5 fruit fly cellular contexts compared by ENCODE assay signal in genomic region chr3R:6816272-6816980, dm6.
TF ChIP-seq lines count a peak whose summit lies in the region.

No protein-coding gene starts in this region.

- no peak for TF ChIP-seq CTCF in whole organism, embryonic (GFP tag; optimal IDR thresholded peaks at IDR 0.05; lab: Kevin White, UChicago)

TF ChIP-seq in whole organism, 6 proteins besides CTCF, POLR2A, EP300 and RAD21:
- no peak for TF ChIP-seq pan (optimal IDR thresholded peaks at IDR 0.05; lab: Kevin White, UChicago)
- peak; percentile 52 for TF ChIP-seq Dll (optimal IDR thresholded peaks at IDR 0.05; lab: Kevin White, UChicago)
- TF ChIP-seq CG8478 (optimal IDR thresholded peaks at IDR 0.05; lab: Kevin White, UChicago): no peak
- no peak for TF ChIP-seq usp (GFP tag; optimal IDR thresholded peaks at IDR 0.05; lab: Kevin White, UChicago)

TF ChIP-seq in whole organism, embryonic, 481 proteins besides CTCF, POLR2A, EP300 and RAD21 (continues in another document):
- TF ChIP-seq CG1529 (GFP tag; optimal IDR thresholded peaks at IDR 0.05; lab: Kevin White, UChicago) (no peak), Trl (optimal IDR thresholded peaks at IDR 0.05; lab: Kevin White, UChicago) (peak; percentile 36 to 74), Trl (GFP tag; optimal IDR thresholded peaks at IDR 0.05; lab: Kevin White, UChicago) (peak; percentile 25), CG3065 (GFP tag; optimal IDR thresholded peaks at IDR 0.05; lab: Kevin White, UChicago) (no peak), Nf-YA (GFP tag; IDR thresholded peaks at IDR 0.05; lab: Robert Waterston, UW) (no peak), Scr (GFP tag; IDR thresholded peaks at IDR 0.05; lab: Robert Waterston, UW; ENCODE audit: partially characterized antibody) (peak; percentile 59), Fer1 (GFP tag; optimal IDR thresholded peaks at IDR 0.05; lab: Kevin White, UChicago) (no peak), lov (optimal IDR thresholded peaks at IDR 0.05; lab: Kevin White, UChicago) (no peak), lov (GFP tag; IDR thresholded peaks at IDR 0.05; lab: Robert Waterston, UW) (0 out of 3 replicates have a peak, but pooled peaks have one; percentile 41), schlank (tag; optimal IDR thresholded peaks at IDR 0.05; lab: Kevin White, UChicago) (no peak), D19A (tag; optimal IDR thresholded peaks at IDR 0.05; lab: Kevin White, UChicago) (peak; percentile 28), Oaz (GFP tag; IDR thresholded peaks at IDR 0.05; lab: Robert Waterston, UW) (no peak), Myb (GFP tag; optimal IDR thresholded peaks at IDR 0.05; lab: Kevin White, UChicago) (no peak), emc (GFP tag; optimal IDR thresholded peaks at IDR 0.05; lab: Kevin White, UChicago) (no peak), gem (tag; optimal IDR thresholded peaks at IDR 0.05; lab: Kevin White, UChicago) (peak; percentile 58), Gsc (GFP tag; IDR thresholded peaks at IDR 0.05; lab: Robert Waterston, UW) (no peak), nau (GFP tag; optimal IDR thresholded peaks at IDR 0.05; lab: Kevin White, UChicago) (no peak), B-H1 (GFP tag; IDR thresholded peaks at IDR 0.05; lab: Robert Waterston, UW) (no peak), ash1 (GFP tag; optimal IDR thresholded peaks at IDR 0.05; lab: Kevin White, UChicago) (no peak), vvl (GFP tag; IDR thresholded peaks at IDR 0.05; lab: Robert Waterston, UW) (0 out of 2 replicates have a peak, but pooled peaks have one; percentile 27), CG7963 (GFP tag; IDR thresholded peaks at IDR 0.05; lab: Robert Waterston, UW; ENCODE audit: partially characterized antibody) (no peak), CG7357 (GFP tag; IDR thresholded peaks at IDR 0.05; lab: Robert Waterston, UW) (no peak)

TF ChIP-seq in whole organism, prepupa, 60 proteins besides CTCF, POLR2A, EP300 and RAD21 (continues in another document):
- TF ChIP-seq CG16779 (tag; optimal IDR thresholded peaks at IDR 0.05; lab: Kevin White, UChicago): no peak
- no peak for TF ChIP-seq CG9139 (GFP tag; optimal IDR thresholded peaks at IDR 0.05; lab: Kevin White, UChicago)
- TF ChIP-seq spab (GFP tag; optimal IDR thresholded peaks at IDR 0.05; lab: Kevin White, UChicago): no peak
- TF ChIP-seq CG6854 (GFP tag; optimal IDR thresholded peaks at IDR 0.05; lab: Kevin White, UChicago): peak; percentile 44
- TF ChIP-seq pdm3 (GFP tag; optimal IDR thresholded peaks at IDR 0.05; lab: Kevin White, UChicago): no peak
- no peak for TF ChIP-seq CG6808 (GFP tag; optimal IDR thresholded peaks at IDR 0.05; lab: Kevin White, UChicago)
- no peak for TF ChIP-seq CG15336 (GFP tag; IDR thresholded peaks at IDR 0.05; lab: Robert Waterston, UW)
- TF ChIP-seq vri (GFP tag; optimal IDR thresholded peaks at IDR 0.05; lab: Kevin White, UChicago): peak; percentile 57
- no peak for TF ChIP-seq Sox14 (GFP tag; optimal IDR thresholded peaks at IDR 0.05; lab: Kevin White, UChicago)
- peak; percentile 1 for TF ChIP-seq Eip75B (GFP tag; optimal IDR thresholded peaks at IDR 0.05; lab: Kevin White, UChicago)
- peak; percentile 36 for TF ChIP-seq esn (GFP tag; optimal IDR thresholded peaks at IDR 0.05; lab: Kevin White, UChicago)
- peak; percentile 29 for TF ChIP-seq Smox (GFP tag; optimal IDR thresholded peaks at IDR 0.05; lab: Kevin White, UChicago)
- TF ChIP-seq CG3919 (GFP tag; optimal IDR thresholded peaks at IDR 0.05; lab: Kevin White, UChicago): no peak
- no peak for TF ChIP-seq CG31627 (GFP tag; optimal IDR thresholded peaks at IDR 0.05; lab: Kevin White, UChicago)
- TF ChIP-seq CG6163 (GFP tag; IDR thresholded peaks at IDR 0.05; lab: Robert Waterston, UW): no peak
- TF ChIP-seq CG7368 (GFP tag; optimal IDR thresholded peaks at IDR 0.05; lab: Kevin White, UChicago): no peak
- TF ChIP-seq fd85E (GFP tag; optimal IDR thresholded peaks at IDR 0.05; lab: Kevin White, UChicago): no peak
- TF ChIP-seq CG10669 (GFP tag; optimal IDR thresholded peaks at IDR 0.05; lab: Kevin White, UChicago): no peak
- no peak for TF ChIP-seq CG4318 (GFP tag; optimal IDR thresholded peaks at IDR 0.05; lab: Kevin White, UChicago)
- TF ChIP-seq fkh (GFP tag; optimal IDR thresholded peaks at IDR 0.05; lab: Kevin White, UChicago): no peak
- peak; percentile 5 for TF ChIP-seq CG1621 (tag; optimal IDR thresholded peaks at IDR 0.05; lab: Kevin White, UChicago)
- no peak for TF ChIP-seq Hr4 (GFP tag; optimal IDR thresholded peaks at IDR 0.05; lab: Kevin White, UChicago)
- TF ChIP-seq topi (GFP tag; optimal IDR thresholded peaks at IDR 0.05; lab: Kevin White, UChicago): peak; percentile 10
- no peak for TF ChIP-seq net (GFP tag; optimal IDR thresholded peaks at IDR 0.05; lab: Kevin White, UChicago)

TF ChIP-seq in whole organism, pupa, 21 proteins besides CTCF, POLR2A, EP300 and RAD21:
- TF ChIP-seq CG14655 (GFP tag; optimal IDR thresholded peaks at IDR 0.05; lab: Kevin White, UChicago): no peak
- TF ChIP-seq EcR (GFP tag; optimal IDR thresholded peaks at IDR 0.05; lab: Kevin White, UChicago): peak; percentile 62
- peak; percentile 23 for TF ChIP-seq CG8159 (tag; optimal IDR thresholded peaks at IDR 0.05; lab: Kevin White, UChicago)
- TF ChIP-seq CG10348 (GFP tag; IDR thresholded peaks at IDR 0.05; lab: Robert Waterston, UW): no peak
- TF ChIP-seq CG32121 (GFP tag; IDR thresholded peaks at IDR 0.05; lab: Robert Waterston, UW): no peak
- peak; percentile 97 for TF ChIP-seq CG13204 (GFP tag; optimal IDR thresholded peaks at IDR 0.05; lab: Kevin White, UChicago)
- TF ChIP-seq CG34367 (tag; optimal IDR thresholded peaks at IDR 0.05; lab: Kevin White, UChicago): no peak
- no peak for TF ChIP-seq fd96Ca (GFP tag; IDR thresholded peaks at IDR 0.05; lab: Robert Waterston, UW)
- no peak for TF ChIP-seq CG8301 (tag; optimal IDR thresholded peaks at IDR 0.05; lab: Kevin White, UChicago)
- no peak for TF ChIP-seq gl (tag; optimal IDR thresholded peaks at IDR 0.05; lab: Kevin White, UChicago)
- no peak for TF ChIP-seq Pif1B (GFP tag; optimal IDR thresholded peaks at IDR 0.05; lab: Kevin White, UChicago)
- peak; percentile 1 for TF ChIP-seq CG17806 (tag; optimal IDR thresholded peaks at IDR 0.05; lab: Kevin White, UChicago)
- no peak for TF ChIP-seq CG12605 (GFP tag; IDR thresholded peaks at IDR 0.05; lab: Robert Waterston, UW)
- TF ChIP-seq Ets98B (GFP tag; IDR thresholded peaks at IDR 0.05; lab: Robert Waterston, UW): no peak
- TF ChIP-seq CG4496 (GFP tag; IDR thresholded peaks at IDR 0.05; lab: Robert Waterston, UW): no peak
- no peak for TF ChIP-seq D1 (tag; optimal IDR thresholded peaks at IDR 0.05; lab: Kevin White, UChicago)
- TF ChIP-seq CG9948 (tag; optimal IDR thresholded peaks at IDR 0.05; lab: Kevin White, UChicago): peak; percentile 26
- TF ChIP-seq Pif1A (GFP tag; optimal IDR thresholded peaks at IDR 0.05; lab: Kevin White, UChicago): no peak
- TF ChIP-seq rn (GFP tag; IDR thresholded peaks at IDR 0.05; lab: Robert Waterston, UW): no peak
- no peak for TF ChIP-seq Snoo (tag; optimal IDR thresholded peaks at IDR 0.05; lab: Kevin White, UChicago)
- no peak for TF ChIP-seq CG15710 (tag; optimal IDR thresholded peaks at IDR 0.05; lab: Kevin White, UChicago)
TF ChIP-seq in whole organism, pupa: peak in this region for 5.

TF ChIP-seq in whole organism, wandering third instar larva, 38 proteins besides CTCF, POLR2A, EP300 and RAD21:
- TF ChIP-seq Abd-B (GFP tag; optimal IDR thresholded peaks at IDR 0.05; lab: Kevin White, UChicago): no peak
- peak; percentile 29 for TF ChIP-seq Vsx2 (GFP tag; optimal IDR thresholded peaks at IDR 0.05; lab: Kevin White, UChicago; ENCODE audit: partially characterized antibody)
- TF ChIP-seq psq (GFP tag; optimal IDR thresholded peaks at IDR 0.05; lab: Kevin White, UChicago): peak; percentile 53
- peak; percentile 18 for TF ChIP-seq fru (GFP tag; optimal IDR thresholded peaks at IDR 0.05; lab: Kevin White, UChicago)
- TF ChIP-seq Rel (GFP tag; optimal IDR thresholded peaks at IDR 0.05; lab: Kevin White, UChicago): no peak
- peak; percentile 8 for TF ChIP-seq Rel (tag; optimal IDR thresholded peaks at IDR 0.05; lab: Kevin White, UChicago)
- TF ChIP-seq Dif (GFP tag; optimal IDR thresholded peaks at IDR 0.05; lab: Kevin White, UChicago; ENCODE audit: partially characterized antibody): peak; percentile 79
- TF ChIP-seq h (GFP tag; optimal IDR thresholded peaks at IDR 0.05; lab: Kevin White, UChicago): peak; percentile 22
- peak; percentile 6 for TF ChIP-seq br (GFP tag; optimal IDR thresholded peaks at IDR 0.05; lab: Kevin White, UChicago)
- TF ChIP-seq rgr (GFP tag; optimal IDR thresholded peaks at IDR 0.05; lab: Kevin White, UChicago): no peak
